In the genomic region with DNA sequence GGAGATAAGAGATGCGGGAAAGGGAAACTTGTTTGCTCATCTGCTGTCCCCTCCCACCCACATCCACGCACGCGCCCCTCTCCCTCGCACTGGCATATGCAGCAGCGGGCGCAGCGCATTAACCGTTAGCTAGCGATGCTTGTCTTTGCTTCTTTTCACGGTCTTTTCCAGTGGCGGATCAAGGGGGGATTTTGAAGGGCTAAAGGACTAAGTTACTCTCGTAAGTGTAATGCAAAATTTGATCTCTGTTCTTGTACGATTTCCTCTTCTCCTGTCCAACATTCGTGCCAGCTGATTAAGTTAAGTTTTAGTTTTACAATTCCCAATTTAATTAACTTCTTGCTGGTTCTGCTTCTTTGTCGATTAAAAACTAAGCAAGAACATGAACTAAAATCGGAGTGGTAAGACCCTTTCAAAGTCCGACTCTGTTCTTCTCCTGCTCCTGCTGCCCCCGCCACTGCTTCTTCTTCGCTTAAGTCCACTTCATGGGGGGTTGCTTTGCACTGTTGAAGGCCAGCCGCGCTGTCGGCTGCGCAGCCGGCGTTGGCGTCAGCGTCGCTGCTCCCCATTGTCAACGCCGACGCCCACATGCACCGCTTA, we compare ENCODE assay signal across 1 fruit fly cellular context.
TF ChIP-seq lines count a peak whose summit lies in the region.

No protein-coding gene starts in this region.

TF ChIP-seq in whole organism, embryonic, 481 proteins besides CTCF, POLR2A, EP300 and RAD21 (continued from another document):
- no peak for TF ChIP-seq CG8765 (GFP tag; IDR thresholded peaks at IDR 0.05; lab: Robert Waterston, UW)
- TF ChIP-seq CG14667 (GFP tag; IDR thresholded peaks at IDR 0.05; lab: Robert Waterston, UW): no peak; the same call in 1 of the 2 replicates
- peak; percentile 57 to 68 for TF ChIP-seq Pdp1 (GFP tag; optimal IDR thresholded peaks at IDR 0.05; lab: Kevin White, UChicago)
- peak; percentile 48 for TF ChIP-seq gcm (GFP tag; optimal IDR thresholded peaks at IDR 0.05; lab: Kevin White, UChicago)
- no peak for TF ChIP-seq Poxn (GFP tag; IDR thresholded peaks at IDR 0.05; lab: Robert Waterston, UW)
- no peak for TF ChIP-seq Sry-δ (GFP tag; optimal IDR thresholded peaks at IDR 0.05; lab: Kevin White, UChicago)
- TF ChIP-seq NC2α (GFP tag; optimal IDR thresholded peaks at IDR 0.05; lab: Kevin White, UChicago): no peak
- peak in 1 of 2 experiments; percentile 48 for TF ChIP-seq Hr51 (GFP tag; optimal IDR thresholded peaks at IDR 0.05; lab: Kevin White, UChicago)
- peak; percentile 65 for TF ChIP-seq pnt (GFP tag; optimal IDR thresholded peaks at IDR 0.05; lab: Kevin White, UChicago)
